Fruit fly (Drosophila melanogaster) whole organism: ENCODE results near the gene CG5888.

Experiments used
- CG8478 ChIP-seq: fragments of >200 bp; optimal IDR thresholded peaks from 2 replicates; lab custom pipeline; 2018; ENCODE audit warnings: inconsistent platforms
- Dll ChIP-seq: fragments of >200 bp; optimal IDR thresholded peaks from 2 replicates; lab custom pipeline; 2017
- EcR ChIP-seq, 2 experiments: fragments of >200 bp; optimal IDR thresholded peaks; 2 replicates each; lab custom pipeline; 2017; ENCODE audit warnings: missing biosample characterization in 2 of 2, missing genetic modification characterization in 2 of 2, missing genetic modification reagents in 2 of 2
- pan ChIP-seq: fragments of >200 bp; optimal IDR thresholded peaks from 2 replicates; lab custom pipeline; 2017
- psq ChIP-seq: fragments of >200 bp; optimal IDR thresholded peaks from 2 replicates; lab custom pipeline; 2017
- usp ChIP-seq: fragments of >200 bp; optimal IDR thresholded peaks from 2 replicates; lab custom pipeline; 2017; ENCODE audit warnings: missing biosample characterization, missing genetic modification characterization, mixed read lengths

CG5888 gene

DNA sequence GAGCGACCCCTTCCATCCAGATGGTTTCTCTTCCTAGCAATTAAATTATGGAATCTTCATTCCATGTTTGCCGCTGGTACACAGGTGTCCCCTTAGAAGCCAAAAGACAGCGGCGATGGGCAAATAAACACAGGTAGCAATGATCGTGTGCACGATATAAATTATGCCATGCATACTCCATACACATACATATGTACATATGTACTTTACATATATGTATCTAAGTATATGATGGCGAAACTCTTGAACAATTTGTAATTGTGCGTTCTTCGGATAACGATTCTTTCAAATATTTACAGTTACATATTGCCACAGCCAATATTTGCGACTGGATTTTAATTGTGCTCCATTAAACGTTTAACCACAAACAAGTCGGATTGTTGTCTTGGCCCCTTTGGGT, 28.2 kb upstream of the CG5888 start:
- TF ChIP-seq pan (lab: Kevin White, UChicago): no peak
- no peak for TF ChIP-seq usp (GFP tag; lab: Kevin White, UChicago)
- no peak for TF ChIP-seq EcR (GFP tag; optimal IDR thresholded peaks at IDR 0.05; lab: Kevin White, UChicago)
- no peak for TF ChIP-seq CG8478
- no peak for TF ChIP-seq psq (lab: Kevin White, UChicago)
- TF ChIP-seq Dll (lab: Kevin White, UChicago): no peak

DNA sequence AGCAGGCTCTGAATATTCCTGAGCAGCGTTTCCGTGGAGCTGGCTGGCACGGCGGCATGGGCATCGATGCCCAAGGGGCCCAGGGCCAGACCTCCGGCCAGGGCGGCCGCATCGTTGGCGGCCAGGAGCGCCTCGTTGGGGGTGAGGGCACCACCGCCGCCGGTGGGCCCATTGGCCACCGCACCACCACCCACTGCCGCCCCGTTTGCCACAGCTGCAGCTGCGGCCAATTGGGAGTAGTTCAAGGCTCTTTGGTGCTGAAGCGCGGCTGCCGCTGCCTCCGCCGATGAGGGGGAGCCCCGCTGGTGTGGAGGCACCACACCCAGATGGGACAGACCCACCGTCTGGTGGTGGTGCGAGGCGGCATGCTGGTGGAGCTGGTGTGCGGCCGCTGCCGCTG, 23.9 kb upstream of the CG5888 start:
- no peak for TF ChIP-seq psq (lab: Kevin White, UChicago)
- no peak for TF ChIP-seq pan (lab: Kevin White, UChicago)
- no peak for TF ChIP-seq usp (GFP tag; lab: Kevin White, UChicago)
- no peak for TF ChIP-seq Dll (lab: Kevin White, UChicago)
- TF ChIP-seq CG8478: no peak

DNA sequence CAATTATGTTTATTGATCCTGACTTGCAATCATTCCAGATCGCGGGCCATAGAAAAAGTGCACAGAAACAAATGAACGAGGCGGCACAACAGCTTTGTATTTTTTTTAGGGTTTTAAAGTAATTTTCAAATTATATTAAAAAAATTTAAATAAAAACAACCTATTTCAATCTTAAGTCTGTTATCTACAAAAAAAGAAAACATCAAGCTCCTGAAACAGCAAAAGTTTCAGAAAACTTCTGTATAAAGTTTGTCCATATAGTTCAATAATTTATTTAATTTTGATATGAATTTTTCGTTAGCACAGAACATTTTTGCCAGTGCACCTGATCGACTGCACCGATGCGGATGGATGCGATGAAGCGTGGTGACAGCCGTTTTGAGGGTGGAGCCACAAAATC, 21.5 kb upstream of the CG5888 start:
- TF ChIP-seq psq (lab: Kevin White, UChicago) (no peak), pan (lab: Kevin White, UChicago) (no peak), CG8478 (no peak), EcR (GFP tag; optimal IDR thresholded peaks at IDR 0.05; lab: Kevin White, UChicago) (no peak), Dll (lab: Kevin White, UChicago) (no peak), usp (GFP tag; lab: Kevin White, UChicago) (no peak)

DNA sequence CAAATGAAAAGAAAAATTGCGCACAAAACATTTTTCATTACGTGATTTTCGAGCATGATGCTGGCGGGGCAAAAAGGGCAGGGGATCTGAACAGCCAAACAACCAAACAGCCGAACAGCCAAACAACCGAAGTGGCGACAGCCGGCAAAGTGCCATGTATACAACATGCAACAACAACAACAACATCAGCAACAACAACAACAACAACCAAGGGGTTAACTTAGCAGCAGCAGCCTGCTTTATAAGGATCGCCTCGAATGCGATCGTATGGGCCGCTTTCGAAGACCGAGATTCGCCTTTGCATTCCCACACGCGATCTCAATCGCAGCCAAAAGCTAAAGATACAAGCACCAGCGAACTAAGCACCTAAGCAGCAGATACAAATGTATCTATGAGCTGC, 15.4 kb upstream of the CG5888 start:
- TF ChIP-seq Dll (lab: Kevin White, UChicago): no peak
- TF ChIP-seq pan (lab: Kevin White, UChicago): no peak
- TF ChIP-seq EcR (GFP tag; optimal IDR thresholded peaks at IDR 0.05; lab: Kevin White, UChicago): no peak
- TF ChIP-seq psq (lab: Kevin White, UChicago): no peak
- TF ChIP-seq CG8478: no peak
- TF ChIP-seq usp (GFP tag; lab: Kevin White, UChicago): no peak

DNA sequence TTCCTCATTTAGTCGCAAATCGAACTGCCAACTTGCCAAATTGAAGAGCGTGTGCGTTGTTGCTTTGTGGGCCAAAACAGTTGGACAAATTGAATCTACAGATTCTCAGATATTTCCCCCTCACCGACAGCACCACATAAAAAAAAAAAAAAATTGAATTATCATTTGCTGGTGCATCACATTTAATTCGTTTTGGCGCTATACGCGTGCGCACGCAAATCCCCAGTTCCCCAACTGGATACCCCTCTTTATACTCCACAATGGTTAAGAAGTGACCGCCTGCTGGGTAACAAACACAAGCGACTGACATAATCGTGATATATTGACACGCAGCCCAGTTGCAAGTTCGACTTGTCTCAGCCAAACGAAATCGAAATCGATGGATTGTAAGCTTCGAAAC, 10.1 kb upstream of the CG5888 start:
- TF ChIP-seq EcR (GFP tag; optimal IDR thresholded peaks at IDR 0.05; lab: Kevin White, UChicago): no peak
- TF ChIP-seq usp (GFP tag; lab: Kevin White, UChicago): no peak
- TF ChIP-seq pan (lab: Kevin White, UChicago): no peak
- no peak for TF ChIP-seq Dll (lab: Kevin White, UChicago)
- TF ChIP-seq psq (lab: Kevin White, UChicago): no peak
- no peak for TF ChIP-seq CG8478

DNA sequence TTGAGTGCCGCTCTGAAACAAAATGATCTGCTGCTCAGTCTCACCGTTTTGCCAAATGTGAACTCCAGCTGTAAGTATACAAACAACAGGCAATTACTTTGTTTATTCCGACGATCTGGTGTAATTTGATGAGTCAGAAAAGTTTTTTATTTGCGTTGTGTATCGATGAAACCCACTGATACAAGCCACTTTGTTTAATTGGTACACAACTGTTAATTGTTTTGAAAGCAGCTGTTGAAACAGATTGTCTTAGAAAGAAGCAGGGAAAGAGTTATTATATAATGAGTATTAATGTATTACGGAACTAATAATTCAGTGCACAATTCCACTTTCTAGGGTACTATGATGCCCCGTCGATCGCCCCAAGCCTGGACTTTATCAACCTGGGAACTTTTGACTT, 3.6 kb upstream of the CG5888 start:
- TF ChIP-seq pan (lab: Kevin White, UChicago) (no peak), EcR (GFP tag; optimal IDR thresholded peaks at IDR 0.05; lab: Kevin White, UChicago) (no peak)

DNA sequence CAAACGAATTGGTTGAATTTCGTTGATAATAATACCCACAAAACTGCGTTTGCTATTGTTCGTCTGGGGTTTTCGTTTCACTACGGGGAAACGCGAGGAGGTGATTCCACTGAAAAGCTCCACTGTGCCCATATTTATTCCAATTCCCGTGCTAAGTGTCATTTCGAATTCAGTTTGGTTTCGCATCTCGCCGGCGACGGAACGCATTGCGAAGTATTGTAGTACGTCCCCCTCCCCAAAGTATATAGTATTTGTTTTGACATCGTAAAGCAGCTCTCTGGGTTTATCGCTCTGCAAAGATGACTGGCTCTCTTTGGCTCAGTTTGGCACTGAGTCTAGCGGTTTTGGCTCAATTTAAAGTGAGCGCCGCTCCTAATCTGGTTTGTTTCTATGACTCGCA, 2.6 kb upstream of the CG5888 start, which contains the start of gene Idgf3:
Gene Idgf3 (plus strand): TSS at position 17 of the 400 bp plus-strand sequence.
- TF ChIP-seq usp (GFP tag; lab: Kevin White, UChicago) (no peak), EcR (GFP tag; optimal IDR thresholded peaks at IDR 0.05; lab: Kevin White, UChicago) (no peak), CG8478 (no peak), Dll (lab: Kevin White, UChicago) (no peak), pan (lab: Kevin White, UChicago) (no peak), psq (lab: Kevin White, UChicago) (no peak)

DNA sequence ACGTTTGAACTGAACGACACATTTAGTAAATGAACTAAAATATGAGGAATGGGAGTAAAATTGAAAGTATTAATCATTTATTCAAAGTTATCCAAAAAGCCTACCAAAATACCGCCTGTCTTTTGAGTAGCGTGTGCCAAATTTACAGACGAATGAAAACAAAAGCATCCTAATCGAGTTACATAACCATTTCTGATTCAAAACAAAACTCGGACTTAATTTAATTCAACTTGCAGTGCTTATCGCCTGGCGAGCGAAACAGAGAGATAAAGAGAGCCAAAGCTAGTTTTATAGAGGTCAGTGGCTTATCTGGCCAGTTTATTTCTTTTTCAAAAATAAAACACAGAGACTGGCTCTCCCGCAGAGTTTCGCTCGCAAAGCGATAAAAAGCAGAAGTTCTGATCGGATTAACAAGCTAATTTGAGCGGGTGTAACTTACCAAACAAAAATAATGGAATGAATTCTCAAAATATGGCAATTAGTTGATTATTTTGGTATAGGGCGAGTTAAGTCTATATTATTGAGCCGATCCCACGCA, 325 bp downstream of the CG5888 start:
- TF ChIP-seq Dll (lab: Kevin White, UChicago) (no peak), usp (GFP tag; lab: Kevin White, UChicago) (no peak), psq (lab: Kevin White, UChicago) (no peak), pan (lab: Kevin White, UChicago) (no peak), CG8478 (no peak), EcR (GFP tag; optimal IDR thresholded peaks at IDR 0.05; lab: Kevin White, UChicago) (peak in 1 of 2 experiments; percentile 84)

DNA sequence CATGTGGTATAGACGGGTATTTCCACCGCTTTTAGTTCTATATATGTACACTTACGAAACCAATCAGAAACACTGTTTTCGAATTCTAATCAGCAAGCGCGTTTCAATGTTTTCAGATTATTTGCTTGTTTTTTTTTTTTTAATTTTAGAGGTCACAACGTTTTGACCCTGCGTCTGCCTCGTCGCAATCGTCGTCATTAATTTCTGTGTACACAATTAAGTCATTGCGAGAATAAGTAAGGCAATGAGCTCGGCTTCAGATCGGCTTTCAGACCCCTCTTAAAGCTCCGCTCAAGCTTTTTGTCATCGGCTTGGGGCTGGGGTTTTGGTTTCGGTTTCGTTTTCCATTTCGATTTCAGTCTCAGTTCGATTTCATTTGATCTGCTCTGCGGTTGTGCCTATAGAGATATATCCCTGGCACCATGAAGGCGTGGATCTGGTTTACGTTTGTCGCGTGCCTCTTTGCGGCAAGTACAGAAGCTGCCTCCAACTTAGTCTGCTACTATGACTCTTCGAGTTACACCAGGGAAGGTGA, 1.2 kb downstream of the CG5888 start, which contains the start of gene Idgf2:
Gene Idgf2 (plus strand): TSS at position 356 of the 535 bp plus-strand sequence.
- TF ChIP-seq psq (lab: Kevin White, UChicago) (no peak), Dll (lab: Kevin White, UChicago) (no peak), pan (lab: Kevin White, UChicago) (no peak), usp (GFP tag; lab: Kevin White, UChicago) (no peak), CG8478 (no peak), EcR (GFP tag; optimal IDR thresholded peaks at IDR 0.05; lab: Kevin White, UChicago) (no peak)

DNA sequence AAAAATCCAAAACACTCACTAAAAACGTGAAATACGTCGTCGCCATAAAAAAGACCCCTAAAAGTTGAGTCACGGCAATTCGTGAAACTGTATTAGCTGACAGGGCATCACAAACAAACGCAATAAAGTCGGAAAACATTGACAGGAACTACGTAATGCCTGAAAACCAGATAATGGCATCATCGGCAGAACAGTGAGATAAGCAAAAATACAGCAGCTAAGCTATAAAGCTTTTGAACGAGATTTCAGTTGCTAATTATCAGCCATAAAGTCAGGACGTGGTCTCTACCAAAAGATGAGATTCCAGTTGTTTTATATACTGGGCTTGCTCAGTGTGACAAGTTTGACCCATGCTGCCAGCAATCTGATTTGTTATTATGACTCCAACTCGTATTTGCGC, 3.2 kb downstream of the CG5888 start, which contains the start of gene Idgf1:
Gene Idgf1 (plus strand): TSS at position 245 of the 400 bp plus-strand sequence.
- no peak for TF ChIP-seq pan (lab: Kevin White, UChicago)

DNA sequence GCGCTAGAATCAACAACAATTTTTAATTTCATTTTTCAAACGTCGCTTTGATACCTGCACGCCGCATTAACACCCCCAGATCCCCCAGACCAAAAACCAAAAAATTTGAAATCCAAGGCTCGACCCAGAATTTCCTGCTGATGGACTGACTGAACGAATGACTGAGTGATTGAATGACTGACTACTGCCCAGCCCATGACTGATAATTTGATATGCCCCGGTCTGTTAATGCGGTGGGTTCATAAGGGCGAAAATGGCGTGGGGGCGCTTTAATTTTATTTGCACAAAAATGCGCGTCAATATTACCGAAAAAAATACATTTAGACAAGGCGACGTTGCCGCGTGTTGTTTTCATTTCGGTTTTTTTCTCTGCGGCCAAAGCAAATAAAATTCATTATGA, 5.6 kb downstream of the CG5888 start:
- TF ChIP-seq EcR (GFP tag; optimal IDR thresholded peaks at IDR 0.05; lab: Kevin White, UChicago) (no peak), usp (GFP tag; lab: Kevin White, UChicago) (no peak), pan (lab: Kevin White, UChicago) (no peak), CG8478 (no peak)

DNA sequence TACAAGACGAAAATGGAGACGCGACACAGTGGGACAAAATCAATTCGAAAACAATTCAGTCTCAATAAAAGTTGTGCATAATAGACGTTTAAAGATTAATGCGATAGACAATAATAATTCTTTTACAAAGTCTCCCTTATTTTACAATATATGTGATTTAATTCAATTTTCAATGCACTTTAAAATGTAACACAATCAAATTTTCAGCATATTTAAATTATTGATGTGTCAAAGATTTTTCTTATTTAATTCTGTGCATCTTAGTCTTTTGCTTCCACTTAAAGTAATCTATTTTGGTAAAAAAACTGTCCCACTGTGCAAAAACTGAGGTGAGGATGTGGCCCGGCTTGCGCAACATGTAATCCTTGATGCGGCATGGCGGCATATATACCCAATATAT, 10.3 kb downstream of the CG5888 start:
- TF ChIP-seq CG8478 (no peak), EcR (GFP tag; optimal IDR thresholded peaks at IDR 0.05; lab: Kevin White, UChicago) (no peak), pan (lab: Kevin White, UChicago) (no peak), psq (lab: Kevin White, UChicago) (no peak), usp (GFP tag; lab: Kevin White, UChicago) (no peak), Dll (lab: Kevin White, UChicago) (no peak)
